Worm (Caenorhabditis elegans): ENCODE measurements around the gene EGAP5.1.

The EGAP5.1 gene

DNA sequence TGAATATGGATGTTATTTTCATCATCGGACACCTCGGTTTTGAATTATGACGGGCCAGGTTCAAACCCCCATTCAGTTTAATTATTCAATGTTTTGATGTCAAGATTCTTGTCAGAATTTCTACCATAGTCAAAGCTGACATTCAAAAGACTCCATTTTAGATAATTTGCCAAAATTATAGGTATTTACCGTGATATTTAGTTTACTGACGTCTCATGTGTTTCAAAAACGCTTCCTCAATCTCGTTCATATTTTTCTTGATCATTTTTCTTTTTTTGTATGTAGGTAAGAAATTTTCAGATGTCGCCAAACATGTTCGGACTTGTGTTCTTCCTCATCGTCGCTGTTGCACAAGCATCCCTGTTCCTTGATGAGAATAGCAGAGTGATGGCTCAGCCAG lies at the start of gene EGAP5.1:
Gene EGAP5.1, plus strand, starts transcription at position 301 of the 400 bp plus-strand sequence.
- TF ChIP-seq unc-62 (GFP tag; optimal IDR thresholded peaks at IDR 0.05): no peak

DNA sequence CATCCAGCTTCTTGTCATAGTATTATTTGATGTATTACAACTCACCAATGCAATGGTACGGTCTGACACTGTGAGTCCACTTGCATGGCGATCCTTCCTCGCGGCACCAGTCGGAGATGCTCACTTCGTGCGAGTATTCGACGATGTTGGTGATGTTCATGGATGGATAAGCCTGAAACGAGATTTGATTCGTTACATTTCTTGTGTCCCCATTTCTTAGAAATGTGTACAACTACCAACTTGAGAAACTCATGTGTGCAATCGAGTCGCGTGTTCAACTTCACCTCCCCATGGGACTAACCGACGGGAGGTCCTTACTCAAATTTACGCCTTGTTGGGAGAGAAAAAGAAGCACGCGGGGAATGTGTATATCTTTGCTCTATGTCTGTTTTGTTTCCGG lies 47.3 kb upstream of the EGAP5.1 start:
- no peak for TF ChIP-seq unc-62 (GFP tag; optimal IDR thresholded peaks at IDR 0.05)

DNA sequence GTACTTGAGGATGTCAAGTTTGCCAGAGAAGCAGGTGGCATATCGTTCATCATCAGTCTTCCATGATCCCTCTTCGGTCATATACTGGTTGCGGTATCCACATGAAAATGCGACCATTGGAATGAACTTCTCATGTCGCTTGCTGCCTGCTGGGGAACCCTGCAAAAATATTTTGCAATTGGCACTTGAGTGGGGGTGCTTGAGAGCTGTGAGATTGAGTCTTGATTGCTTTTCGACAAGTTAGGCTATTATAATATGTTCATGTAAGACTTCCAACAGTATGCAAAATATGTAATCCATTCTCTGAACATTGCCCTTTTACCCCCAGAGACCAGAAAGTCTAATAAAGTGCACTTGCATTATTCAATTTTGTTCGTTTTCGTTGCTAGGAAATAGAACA lies 46.7 kb upstream of the EGAP5.1 start:
- TF ChIP-seq unc-62 (GFP tag; optimal IDR thresholded peaks at IDR 0.05): no peak

DNA sequence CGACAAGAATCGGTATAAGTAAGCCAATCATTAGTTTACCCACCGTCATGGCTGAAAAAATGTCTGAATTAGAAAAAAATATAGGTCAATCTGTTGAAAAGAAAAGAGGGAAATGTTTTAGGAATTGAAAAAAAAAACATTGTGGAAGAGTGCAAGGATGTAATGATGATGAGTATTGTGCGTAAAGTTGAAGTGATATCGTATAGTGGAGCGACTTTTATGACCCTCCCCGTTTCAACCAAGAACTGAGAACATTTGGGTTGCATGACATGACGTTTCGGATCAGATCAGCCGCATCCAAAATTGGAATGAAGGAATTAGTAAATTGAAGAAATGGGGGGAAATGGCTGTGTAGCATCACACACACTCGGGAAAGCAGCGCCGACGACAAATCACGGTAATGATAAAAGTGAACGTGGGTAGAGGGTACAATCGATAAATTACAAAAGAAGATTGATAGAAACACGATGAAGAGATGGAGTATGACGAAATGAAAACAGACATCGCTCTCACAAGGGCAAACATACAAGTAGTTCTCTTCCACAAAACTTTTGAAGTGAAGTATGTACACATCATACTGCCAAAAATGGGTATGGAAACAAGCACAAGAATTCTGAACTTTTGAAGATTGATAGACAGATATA lies 45.9 kb upstream of the EGAP5.1 start, which contains the start of gene apl-1:
Gene apl-1, minus strand, starts transcription at position 51 of the 644 bp plus-strand sequence.
- TF ChIP-seq unc-62 (GFP tag; optimal IDR thresholded peaks at IDR 0.05): no peak

DNA sequence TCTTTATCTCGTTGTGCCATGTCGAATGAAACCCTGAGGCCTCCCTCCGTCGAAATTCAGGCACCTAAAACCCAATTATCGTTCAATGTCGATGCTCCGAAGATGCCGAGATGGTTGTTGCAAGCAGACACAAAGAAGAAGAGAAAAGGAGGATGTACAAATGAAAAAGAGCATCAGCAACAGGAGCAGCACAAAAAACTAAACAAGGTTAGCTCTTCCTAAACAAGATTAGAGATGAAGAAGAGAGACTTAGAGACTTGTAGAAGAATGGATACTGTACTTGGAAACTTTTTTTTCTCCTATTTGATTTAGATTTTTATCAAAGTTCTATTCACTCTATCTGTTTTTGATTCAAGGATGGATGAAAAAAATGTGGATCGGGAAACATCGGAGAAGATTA lies 45.3 kb upstream of the EGAP5.1 start:
- TF ChIP-seq unc-62 (GFP tag; optimal IDR thresholded peaks at IDR 0.05): no peak

DNA sequence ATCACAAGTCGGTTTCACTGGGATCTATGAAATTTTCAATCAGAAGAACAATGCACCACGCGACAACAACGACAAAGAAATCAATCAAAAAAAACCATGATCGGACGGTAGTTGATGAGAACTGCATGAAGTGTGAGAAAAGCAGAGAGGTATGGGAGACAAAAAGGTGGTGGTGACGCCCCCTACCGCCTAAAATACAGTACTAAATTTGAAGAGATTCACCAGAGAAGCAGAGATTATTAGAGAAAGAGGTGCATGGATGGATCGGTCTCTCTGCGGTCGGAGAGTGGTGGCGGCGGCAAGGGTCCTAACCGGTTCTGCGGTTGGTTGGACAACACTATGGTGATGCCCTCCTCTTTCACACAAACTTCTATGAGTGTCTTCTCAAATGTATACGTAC lies 43.6 kb upstream of the EGAP5.1 start:
- no peak for TF ChIP-seq unc-62 (GFP tag; optimal IDR thresholded peaks at IDR 0.05)

DNA sequence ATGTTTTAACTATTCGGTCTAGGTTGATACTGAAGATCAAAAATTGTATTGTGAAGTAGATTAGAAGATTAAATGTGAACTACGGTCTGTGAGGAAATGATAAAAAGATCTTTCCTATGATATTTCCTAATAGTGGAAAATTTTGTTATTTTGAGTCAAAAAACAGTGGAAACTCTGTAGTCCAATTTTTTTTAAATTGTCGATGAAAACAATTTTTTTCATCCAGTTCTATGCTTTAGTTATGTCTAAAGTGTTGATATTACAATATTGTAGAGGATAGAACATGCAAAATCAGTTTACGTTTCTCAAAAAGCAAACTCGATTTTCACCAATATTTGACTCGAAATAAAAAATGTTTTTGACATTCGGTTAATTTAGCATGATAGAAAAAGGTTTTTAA lies 43.2 kb upstream of the EGAP5.1 start:
- TF ChIP-seq unc-62 (GFP tag; optimal IDR thresholded peaks at IDR 0.05): no peak

DNA sequence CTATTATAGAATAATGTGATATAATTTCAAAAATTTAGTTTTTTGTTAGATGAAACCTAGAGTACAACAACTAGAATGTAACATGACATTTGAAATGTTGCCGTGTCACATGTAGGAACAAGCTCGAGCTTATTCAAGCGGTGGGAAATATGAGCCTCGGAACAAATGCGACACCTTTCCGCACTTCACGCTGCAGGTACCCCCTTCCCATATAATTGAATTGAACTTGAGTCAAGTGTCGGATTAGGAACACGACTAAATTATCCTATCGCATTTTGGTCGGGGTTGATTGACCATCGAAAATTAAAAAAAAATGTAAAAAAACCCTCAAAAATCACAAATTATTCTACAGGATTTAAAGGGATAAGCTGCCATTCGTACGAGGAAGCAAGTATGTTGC lies 42.7 kb upstream of the EGAP5.1 start:
- no peak for TF ChIP-seq unc-62 (GFP tag; optimal IDR thresholded peaks at IDR 0.05)

DNA sequence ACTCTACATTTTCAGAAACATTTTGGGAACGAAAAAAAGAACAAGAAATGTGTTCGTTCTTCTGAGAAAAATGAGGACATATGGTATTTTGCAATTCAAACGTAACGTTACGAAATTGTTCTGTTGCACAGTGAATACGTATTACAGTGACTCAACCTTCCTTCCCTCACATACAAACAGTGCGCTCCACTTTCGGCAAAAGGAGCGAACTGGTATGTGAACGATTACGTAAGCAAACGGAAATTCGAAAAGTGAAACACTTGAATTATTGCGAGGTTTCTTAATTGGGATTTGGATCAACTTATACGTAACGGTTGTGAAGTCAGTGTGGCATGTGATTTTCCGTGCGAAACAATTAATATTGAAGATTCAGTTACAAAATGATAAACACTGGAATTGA lies 42.0 kb upstream of the EGAP5.1 start:
- TF ChIP-seq unc-62 (GFP tag; optimal IDR thresholded peaks at IDR 0.05): no peak

DNA sequence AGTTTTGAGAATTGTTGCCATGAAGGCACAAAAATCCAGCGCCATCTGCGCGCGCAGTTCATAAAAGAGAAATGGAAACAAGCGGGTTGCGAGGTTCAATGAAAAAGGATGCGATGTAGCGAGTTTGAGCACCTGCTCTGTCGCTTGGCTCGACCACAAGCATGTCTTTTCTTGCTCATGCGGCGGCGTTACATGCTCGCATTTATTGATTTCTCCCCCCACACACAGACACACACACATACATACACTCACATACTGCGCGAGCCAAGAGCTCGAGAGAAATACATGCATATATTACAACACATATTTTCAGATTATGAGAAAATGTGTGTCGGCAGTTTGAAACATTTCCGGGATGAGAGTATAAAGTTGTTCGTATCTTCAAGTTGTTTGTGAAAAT lies 41.1 kb upstream of the EGAP5.1 start:
- no peak for TF ChIP-seq unc-62 (GFP tag; optimal IDR thresholded peaks at IDR 0.05)

DNA sequence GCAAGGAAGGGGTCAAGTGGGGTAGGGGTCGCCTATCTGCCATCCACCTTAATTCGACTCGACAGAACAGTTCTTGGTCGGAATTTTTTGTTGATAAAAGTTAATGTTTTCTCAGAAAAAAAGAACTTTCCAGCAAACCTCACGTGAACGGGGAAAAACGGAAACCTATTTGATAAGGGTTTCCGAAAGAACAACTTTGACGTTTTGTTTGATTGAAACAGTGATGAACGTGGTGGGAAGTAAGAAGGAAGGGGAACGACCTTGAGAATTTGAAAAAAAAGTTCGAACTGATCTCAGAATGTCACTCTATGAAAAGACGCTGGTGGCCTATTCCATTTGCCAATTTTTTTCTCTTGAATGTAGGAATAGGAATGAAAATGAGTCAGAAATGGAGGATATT lies 40.5 kb upstream of the EGAP5.1 start:
- no peak for TF ChIP-seq unc-62 (GFP tag; optimal IDR thresholded peaks at IDR 0.05)

DNA sequence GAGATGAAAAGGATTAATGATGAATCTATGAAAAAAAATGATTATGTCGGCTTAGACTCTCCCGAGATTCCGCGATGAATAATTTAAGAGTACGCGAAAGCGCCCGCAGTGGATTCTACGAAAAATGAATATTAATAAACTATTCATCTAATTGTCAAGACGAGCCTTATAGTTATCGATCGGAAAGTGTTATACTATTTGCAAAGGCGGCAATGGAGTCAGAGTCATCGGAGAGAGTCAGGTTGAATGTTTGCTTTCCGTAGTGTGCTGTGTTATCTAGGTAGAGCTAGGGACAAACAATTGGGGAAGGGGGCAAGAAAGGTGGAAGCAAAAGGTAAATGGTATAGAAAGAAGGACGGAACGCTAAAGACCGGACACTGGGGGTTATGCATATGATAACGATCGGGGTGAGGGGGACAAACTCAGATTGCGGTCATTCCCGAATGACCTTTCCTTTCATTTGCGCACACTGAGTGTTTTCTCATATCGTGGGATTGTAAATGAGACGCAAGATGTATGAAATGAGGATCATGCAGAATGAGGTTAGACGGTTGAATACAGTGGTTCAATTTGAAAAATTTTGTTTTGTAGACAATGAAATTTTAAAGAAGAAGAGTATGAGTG lies 40.0 kb upstream of the EGAP5.1 start:
- no peak for TF ChIP-seq unc-62 (GFP tag; optimal IDR thresholded peaks at IDR 0.05)

DNA sequence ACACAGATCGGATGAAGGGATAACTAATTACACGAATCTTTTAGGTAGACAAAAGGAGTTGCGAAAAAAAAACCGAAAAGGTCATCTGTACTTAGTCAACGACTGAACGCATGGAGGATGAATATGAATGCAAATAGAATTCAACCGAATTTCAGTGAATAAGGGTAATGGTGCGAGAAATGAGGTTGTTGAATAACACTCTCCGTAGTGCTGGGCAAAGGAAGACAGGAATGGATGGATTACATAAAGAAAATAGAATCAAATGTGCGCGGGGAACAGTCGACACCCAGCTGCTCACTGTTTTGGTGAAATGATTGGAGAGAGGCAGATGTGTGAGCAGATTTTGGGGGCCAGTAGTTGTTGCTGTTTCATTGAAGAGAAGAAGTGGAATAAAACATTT lies 38.6 kb upstream of the EGAP5.1 start:
- no peak for TF ChIP-seq unc-62 (GFP tag; optimal IDR thresholded peaks at IDR 0.05)

DNA sequence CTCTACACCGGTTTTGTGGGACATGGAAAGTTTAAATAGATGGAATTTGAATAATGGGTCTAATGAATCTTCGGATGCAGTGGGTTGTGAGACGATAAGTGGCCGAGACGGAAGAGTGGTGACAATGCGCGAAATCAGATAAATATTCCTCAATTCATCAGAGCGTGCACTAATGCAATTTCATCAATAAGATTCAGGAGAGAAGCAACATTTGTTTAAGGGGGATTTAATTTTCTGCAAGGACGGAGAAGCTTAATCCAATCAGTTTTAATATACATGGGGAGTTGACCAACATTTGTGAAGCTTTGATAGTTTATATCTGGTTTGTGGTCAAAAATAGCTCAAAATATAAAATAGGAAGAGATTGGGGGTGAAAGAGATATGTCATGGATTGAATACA lies 33.4 kb upstream of the EGAP5.1 start:
- TF ChIP-seq unc-62 (GFP tag; optimal IDR thresholded peaks at IDR 0.05): no peak

DNA sequence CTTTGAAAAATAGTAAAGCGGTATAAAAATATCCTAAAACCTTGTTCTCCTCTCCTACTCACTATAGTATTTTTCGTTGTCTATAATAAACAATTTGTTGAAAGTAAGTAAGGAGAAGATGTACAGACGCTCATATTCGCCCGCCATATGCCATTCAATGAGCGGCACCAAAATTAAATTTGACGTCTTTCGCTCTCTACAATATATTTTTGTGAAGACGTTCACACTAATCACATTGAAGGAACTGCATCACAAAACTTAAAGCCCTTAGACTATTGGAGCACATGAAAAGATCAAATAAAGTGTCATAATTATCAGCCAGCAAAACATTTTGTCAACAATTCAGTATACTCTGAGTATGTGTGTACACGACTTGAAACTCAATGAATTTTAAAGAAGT lies 31.1 kb upstream of the EGAP5.1 start:
- no peak for TF ChIP-seq unc-62 (GFP tag; optimal IDR thresholded peaks at IDR 0.05)

DNA sequence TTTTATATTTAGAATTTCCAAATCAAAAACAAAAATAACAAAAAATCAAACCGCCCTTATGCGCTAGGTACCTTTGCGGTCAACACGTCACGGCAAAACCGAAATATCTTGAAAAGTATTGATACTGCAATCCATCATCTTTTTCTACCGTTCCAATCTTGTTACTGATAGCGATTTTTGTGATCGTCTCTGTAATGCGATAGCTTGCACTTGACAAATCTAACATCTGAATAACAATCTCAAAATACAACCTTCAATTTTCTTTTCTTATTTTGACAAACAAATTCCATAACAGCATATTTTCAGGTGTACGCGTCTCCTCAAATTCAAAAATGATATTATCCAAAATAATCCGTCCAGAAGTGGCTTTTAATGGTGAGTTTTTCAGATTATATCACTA lies 28.9 kb upstream of the EGAP5.1 start, which contains the start of gene tbc-7:
Gene tbc-7, plus strand, starts transcription at position 301 of the 400 bp plus-strand sequence.
- TF ChIP-seq unc-62 (GFP tag; optimal IDR thresholded peaks at IDR 0.05): no peak

DNA sequence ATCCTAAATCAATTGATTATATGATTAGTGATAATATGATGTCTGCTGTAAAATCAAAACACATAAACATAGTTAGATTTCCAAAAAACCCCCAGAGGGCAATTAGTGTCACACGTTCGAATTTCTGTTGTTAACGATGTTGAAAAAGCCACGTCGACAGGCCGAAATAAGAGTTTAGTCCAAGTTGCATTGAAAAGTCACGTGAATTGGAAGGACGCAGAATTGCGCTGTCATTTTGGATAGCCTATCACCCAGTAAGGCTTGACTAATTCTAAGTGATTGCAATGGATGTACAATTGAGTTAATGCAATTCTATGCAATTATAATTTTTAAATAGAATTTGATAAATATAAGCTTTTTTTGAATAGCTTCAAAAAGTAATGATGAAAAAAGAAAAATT lies 27.3 kb upstream of the EGAP5.1 start:
- TF ChIP-seq unc-62 (GFP tag; optimal IDR thresholded peaks at IDR 0.05): no peak
